Worm (Caenorhabditis elegans): ENCODE measurements around the gene W10G11.3.

ce11 chrII:3553453-3553852 lies 8.9 kb downstream of the W10G11.3 start, which contains the start of gene dnc-3:
- no peak for TF ChIP-seq ama-1 (optimal IDR thresholded peaks at IDR 0.05)
- TF ChIP-seq tra-4 (tag; optimal IDR thresholded peaks at IDR 0.05) = no peak
- no peak for TF ChIP-seq ceh-36 (tag; optimal IDR thresholded peaks at IDR 0.05)

Measured in whole organism, early embryonic.